Fruit fly (Drosophila melanogaster): Measurements from ENCODE around the gene lobo.
A peak's percentile ranks its signal among the peaks of the same experiment; 100 is the strongest.

The lobo gene

dm6 chr3R:25193726-25194204, at the start of gene lobo:
Gene lobo, minus strand, starts transcription at chr3R:25193776.
- TF ChIP-seq D1 (tag; optimal IDR thresholded peaks at IDR 0.05) (peak; percentile 26), Pif1A (GFP tag; optimal IDR thresholded peaks at IDR 0.05) (no peak), CG4496 (GFP tag; IDR thresholded peaks at IDR 0.05) (peak; percentile 15; the same call in 1 of the 3 replicates)

- no peak for TF ChIP-seq CG10348 (GFP tag; IDR thresholded peaks at IDR 0.05)
- TF ChIP-seq EcR (GFP tag; optimal IDR thresholded peaks at IDR 0.05) = peak; percentile 67
These were observed 48.0 kb upstream of the lobo start, which contains the start of gene CG11854 for dm6 chr3R:25241507-25242070. Gene CG11854, plus strand, starts transcription at chr3R:25242020.

- TF ChIP-seq Pif1A (GFP tag; optimal IDR thresholded peaks at IDR 0.05) (no peak), gl (tag; optimal IDR thresholded peaks at IDR 0.05) (no peak)
These were observed 46.3 kb upstream of the lobo start, which contains the start of gene to for dm6 chr3R:25239880-25240279. Gene to, plus strand, starts transcription at chr3R:25240180.

- peak; percentile 33 for TF ChIP-seq CG9948 (tag; optimal IDR thresholded peaks at IDR 0.05)
- TF ChIP-seq Pif1A (GFP tag; optimal IDR thresholded peaks at IDR 0.05) = no peak
- TF ChIP-seq gl (tag; optimal IDR thresholded peaks at IDR 0.05) = no peak
- peak; percentile 11 for TF ChIP-seq CG34367 (tag; optimal IDR thresholded peaks at IDR 0.05)
- TF ChIP-seq CG10348 (GFP tag; IDR thresholded peaks at IDR 0.05) = no peak
- TF ChIP-seq CG4496 (GFP tag; IDR thresholded peaks at IDR 0.05) = no peak
- TF ChIP-seq CG17806 (tag; optimal IDR thresholded peaks at IDR 0.05) = peak; percentile 3
- TF ChIP-seq CG8301 (tag; optimal IDR thresholded peaks at IDR 0.05) = no peak
- TF ChIP-seq fd96Ca (GFP tag; IDR thresholded peaks at IDR 0.05) = no peak
- peak; percentile 94 for TF ChIP-seq EcR (GFP tag; optimal IDR thresholded peaks at IDR 0.05)
- TF ChIP-seq CG32121 (GFP tag; IDR thresholded peaks at IDR 0.05) = no peak
- TF ChIP-seq Ets98B (GFP tag; IDR thresholded peaks at IDR 0.05) = no peak
- no peak for TF ChIP-seq CG12605 (GFP tag; IDR thresholded peaks at IDR 0.05)
- TF ChIP-seq Snoo (tag; optimal IDR thresholded peaks at IDR 0.05) = no peak
- TF ChIP-seq CG8159 (tag; optimal IDR thresholded peaks at IDR 0.05) = peak; percentile 60
- TF ChIP-seq Pif1B (GFP tag; optimal IDR thresholded peaks at IDR 0.05) = no peak
- TF ChIP-seq D1 (tag; optimal IDR thresholded peaks at IDR 0.05) = no peak
- no peak for TF ChIP-seq CG13204 (GFP tag; optimal IDR thresholded peaks at IDR 0.05)
- no peak for TF ChIP-seq CG14655 (GFP tag; optimal IDR thresholded peaks at IDR 0.05)
- TF ChIP-seq CG15710 (tag; optimal IDR thresholded peaks at IDR 0.05) = peak; percentile 22
- no peak for TF ChIP-seq rn (GFP tag; IDR thresholded peaks at IDR 0.05)
These were observed 45.5 kb upstream of the lobo start for dm6 chr3R:25238771-25239700.

dm6 chr3R:25237314-25237713, 43.7 kb upstream of the lobo start, which contains the start of gene Jhbp7:
Gene Jhbp7, plus strand, starts transcription at chr3R:25237614.
- no peak for TF ChIP-seq CG15710 (tag; optimal IDR thresholded peaks at IDR 0.05)
- TF ChIP-seq D1 (tag; optimal IDR thresholded peaks at IDR 0.05) = no peak
- TF ChIP-seq CG9948 (tag; optimal IDR thresholded peaks at IDR 0.05) = no peak
- peak; percentile 81 for TF ChIP-seq EcR (GFP tag; optimal IDR thresholded peaks at IDR 0.05)

dm6 chr3R:25236121-25236520, 42.5 kb upstream of the lobo start:
- TF ChIP-seq CG34367 (tag; optimal IDR thresholded peaks at IDR 0.05) = no peak
- no peak for TF ChIP-seq CG9948 (tag; optimal IDR thresholded peaks at IDR 0.05)
- TF ChIP-seq CG8301 (tag; optimal IDR thresholded peaks at IDR 0.05) = no peak
- no peak for TF ChIP-seq Ets98B (GFP tag; IDR thresholded peaks at IDR 0.05)
- TF ChIP-seq Pif1B (GFP tag; optimal IDR thresholded peaks at IDR 0.05) = no peak
- TF ChIP-seq fd96Ca (GFP tag; IDR thresholded peaks at IDR 0.05) = no peak
- TF ChIP-seq CG14655 (GFP tag; optimal IDR thresholded peaks at IDR 0.05) = no peak
- TF ChIP-seq CG32121 (GFP tag; IDR thresholded peaks at IDR 0.05) = no peak
- TF ChIP-seq EcR (GFP tag; optimal IDR thresholded peaks at IDR 0.05) = no peak
- TF ChIP-seq rn (GFP tag; IDR thresholded peaks at IDR 0.05) = no peak
- TF ChIP-seq gl (tag; optimal IDR thresholded peaks at IDR 0.05) = no peak
- no peak for TF ChIP-seq Pif1A (GFP tag; optimal IDR thresholded peaks at IDR 0.05)
- no peak for TF ChIP-seq CG10348 (GFP tag; IDR thresholded peaks at IDR 0.05)
- TF ChIP-seq CG13204 (GFP tag; optimal IDR thresholded peaks at IDR 0.05) = no peak
- TF ChIP-seq CG4496 (GFP tag; IDR thresholded peaks at IDR 0.05) = no peak
- TF ChIP-seq Snoo (tag; optimal IDR thresholded peaks at IDR 0.05) = no peak
- no peak for TF ChIP-seq D1 (tag; optimal IDR thresholded peaks at IDR 0.05)
- no peak for TF ChIP-seq CG17806 (tag; optimal IDR thresholded peaks at IDR 0.05)

dm6 chr3R:25235362-25235761, 41.8 kb upstream of the lobo start, which contains the start of gene Sil1:
Gene Sil1, minus strand, starts transcription at chr3R:25235529.
- TF ChIP-seq Ets98B (GFP tag; IDR thresholded peaks at IDR 0.05) = no peak
- TF ChIP-seq D1 (tag; optimal IDR thresholded peaks at IDR 0.05) = no peak
- TF ChIP-seq CG15710 (tag; optimal IDR thresholded peaks at IDR 0.05) = no peak
- TF ChIP-seq CG4496 (GFP tag; IDR thresholded peaks at IDR 0.05) = no peak
- no peak for TF ChIP-seq CG17806 (tag; optimal IDR thresholded peaks at IDR 0.05)
- no peak for TF ChIP-seq EcR (GFP tag; optimal IDR thresholded peaks at IDR 0.05)
